Worm (Caenorhabditis elegans) whole organism, L1 larva: ENCODE data around the gene srw-76.

ENCODE experiments used
- Y116A8C.19 ChIP-seq: sonication (generic microtip); optimal IDR thresholded peaks from 2 replicates; lab custom pipeline; 2016; ENCODE audit warnings: missing compliant biosample characterization, missing genetic modification characterization, borderline replicate concordance
- efl-1 ChIP-seq, 4 experiments: fragments of 150-350 bp; optimal IDR thresholded peaks in 3 of 4; peaks in 1 of 4; 1 replicate in 1 of 4; 2 replicates in 3 of 4; lab custom pipeline; 2014; ENCODE audit warnings: missing biosample characterization in 2 of 4, missing genetic modification characterization in 2 of 4, missing genetic modification reagents in 2 of 4
- elt-3 ChIP-seq, 6 experiments: fragments of 150-350 bp in 1 of 6; sonication (generic microtip); optimal IDR thresholded peaks; 2 replicates each; lab custom pipeline; 2017 to 2018; ENCODE audit warnings: missing biosample characterization in 6 of 6, missing genetic modification characterization in 6 of 6, inconsistent platforms in 1 of 6
- ets-5 ChIP-seq: fragments of 200-800 bp; sonication (Bioruptor generic); IDR thresholded peaks from 2 replicates; pipeline ENCODE4 v1.3.6; 2022; ENCODE audit warnings: missing genetic modification characterization, missing compliant biosample characterization
- mdl-1 ChIP-seq, 2 experiments: fragments of 150-350 bp; optimal IDR thresholded peaks; 2 replicates each; lab custom pipeline; 2014 to 2017; ENCODE audit warnings: missing biosample characterization in 2 of 2, missing genetic modification characterization in 2 of 2, inconsistent platforms in 1 of 2
- nhr-11 ChIP-seq: fragments of 150-350 bp; optimal IDR thresholded peaks from 2 replicates; lab custom pipeline; 2014; ENCODE audit warnings: missing biosample characterization, missing genetic modification characterization
- nhr-237 ChIP-seq: fragments of 150-350 bp; optimal IDR thresholded peaks from 2 replicates; lab custom pipeline; 2014; ENCODE audit warnings: missing biosample characterization, missing genetic modification characterization
- tlp-1 ChIP-seq: fragments of 150-350 bp; optimal IDR thresholded peaks from 2 replicates; lab custom pipeline; 2014; ENCODE audit warnings: missing biosample characterization, missing genetic modification characterization
- zag-1 ChIP-seq: fragments of 150-350 bp; optimal IDR thresholded peaks from 2 replicates; lab custom pipeline; 2014; ENCODE audit warnings: missing biosample characterization, missing genetic modification characterization

- TF ChIP-seq zag-1 (no peak), tlp-1 (tag; lab: Kevin White, UChicago) (no peak), Y116A8C.19 (tag; lab: Kevin White, UChicago) (no peak), elt-3 (tag; optimal IDR thresholded peaks at IDR 0.05; lab: Kevin White, UChicago) (no peak), nhr-11 (no peak), ets-5 (GFP tag; lab: Robert Waterston, UW) (no peak), nhr-237 (tag; lab: Kevin White, UChicago) (no peak), mdl-1 (tag; optimal IDR thresholded peaks at IDR 0.05; lab: Kevin White, UChicago) (no peak), efl-1 (optimal IDR thresholded peaks at IDR 0.05; lab: Kevin White, UChicago) (no peak), efl-1 (GFP tag; optimal IDR thresholded peaks at IDR 0.05 in 1 of 2; lab: Kevin White, UChicago) (no peak)
Observed at ce11 chrV:16640366-16640765, 2.3 kb upstream of the srw-76 start.
